Worm (Caenorhabditis elegans) whole organism, midembryonic: Measurements from ENCODE around the gene Y17G7B.18.
"Not testable (repeated sequence)": the region's sequence is repeated elsewhere in the genome, so short reads cannot be mapped to it uniquely, and the experiment has no call there.

Experiments
- T22C8.4 ChIP-seq: fragments of 200-800 bp; sonication (Bioruptor generic); IDR thresholded peaks from 2 replicates; pipeline ENCODE4 v1.3.6; 2022; ENCODE audit warnings: missing genetic modification characterization, missing compliant biosample characterization
- cog-1 ChIP-seq: sonication (generic microtip); optimal IDR thresholded peaks from 2 replicates; lab custom pipeline; 2016; ENCODE audit warnings: missing genetic modification characterization, missing compliant biosample characterization
- flt-1 ChIP-seq: fragments of 200-800 bp; sonication (Bioruptor generic); IDR thresholded peaks from 2 replicates; pipeline ENCODE4 v1.3.6; 2022; ENCODE audit warnings: missing genetic modification characterization, missing compliant biosample characterization
- klf-2 ChIP-seq: fragments of 200-800 bp; sonication (Bioruptor generic); conservative IDR thresholded peaks from 2 replicates; pipeline ENCODE4 v1.3.6; 2022; ENCODE audit warnings: missing genetic modification reagents, missing genetic modification characterization, missing compliant biosample characterization
- med-1 ChIP-seq: sonication (generic microtip); optimal IDR thresholded peaks from 2 replicates; lab custom pipeline; 2017; ENCODE audit warnings: missing genetic modification characterization, mild to moderate bottlenecking, missing compliant biosample characterization, antibody characterized with exemption, missing genetic modification reagents; ENCODE audit not compliant: insufficient read depth
- ref-1 ChIP-seq: fragments of 200-800 bp; sonication (Bioruptor generic); conservative IDR thresholded peaks from 2 replicates; pipeline ENCODE4 v1.3.6; 2022; ENCODE audit warnings: missing genetic modification reagents, missing genetic modification characterization, missing compliant biosample characterization
- tab-1 ChIP-seq: fragments of 200-800 bp; sonication (Bioruptor generic); IDR thresholded peaks from 2 replicates; pipeline ENCODE4 v1.3.6; 2022; ENCODE audit warnings: missing genetic modification characterization, missing compliant biosample characterization
- ztf-23 ChIP-seq: fragments of 200-800 bp; sonication (Bioruptor generic); IDR thresholded peaks from 2 replicates; pipeline ENCODE4 v1.3.6; 2022; ENCODE audit warnings: missing genetic modification reagents, missing genetic modification characterization, missing compliant biosample characterization
- ztf-29 ChIP-seq: fragments of 200-800 bp; sonication (Bioruptor generic); IDR thresholded peaks from 2 replicates; pipeline ENCODE4 v1.3.6; 2022; ENCODE audit warnings: missing genetic modification reagents, missing genetic modification characterization, missing compliant biosample characterization

Gene Y17G7B.18

DNA sequence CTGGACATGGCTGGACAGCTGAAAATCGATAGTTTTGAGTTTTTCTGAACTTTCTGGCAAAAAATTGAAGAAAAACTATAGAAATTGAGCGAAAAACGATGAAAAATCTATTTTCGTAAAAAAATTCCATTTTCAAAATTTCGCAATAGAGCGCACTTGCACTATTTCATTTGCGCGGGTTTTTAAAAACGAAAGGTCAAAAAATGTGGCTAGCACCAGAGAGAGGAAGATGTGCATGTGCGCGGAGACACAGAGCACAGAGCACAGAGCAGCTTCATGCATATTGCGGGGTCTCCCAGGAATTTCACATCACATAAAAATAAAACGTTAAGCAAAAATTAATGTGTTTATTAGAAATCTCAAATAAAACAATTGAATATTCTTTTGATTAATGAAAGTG is at the start of gene Y17G7B.18:
Gene Y17G7B.18, minus strand, starts transcription at position 18 of the 400 bp plus-strand sequence.
- TF ChIP-seq ref-1 (GFP tag; lab: Robert Waterston, UW) (no peak), ztf-23 (GFP tag; lab: Robert Waterston, UW) (0 out of 2 replicates have a peak, but pooled peaks have one; percentile 37)

DNA sequence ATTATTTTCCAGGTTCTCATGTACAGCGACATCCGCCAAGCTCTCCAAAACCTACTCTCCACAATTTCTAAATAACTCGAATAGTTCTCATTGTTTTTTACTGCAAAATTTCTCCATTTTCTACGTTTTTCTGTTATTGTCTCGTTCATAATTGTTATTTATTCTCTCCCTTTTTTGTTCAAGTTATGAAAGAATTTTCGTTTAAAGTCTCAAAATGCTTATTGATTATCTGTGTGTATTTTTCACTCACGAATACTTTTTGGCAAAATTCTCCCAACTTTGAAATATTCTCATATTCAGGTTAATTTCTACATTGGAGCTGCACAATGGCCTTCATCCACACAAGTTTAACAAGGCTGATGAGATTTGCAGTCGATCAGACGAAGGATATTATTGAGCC is 46.5 kb upstream of the Y17G7B.18 start, which contains the start of gene Y57A10A.5:
Gene Y57A10A.5, plus strand, starts transcription at position 301 of the 400 bp plus-strand sequence.
- TF ChIP-seq tab-1 (GFP tag; lab: Robert Waterston, UW); cog-1; ztf-23 (GFP tag; lab: Robert Waterston, UW): not testable (repeated sequence)

DNA sequence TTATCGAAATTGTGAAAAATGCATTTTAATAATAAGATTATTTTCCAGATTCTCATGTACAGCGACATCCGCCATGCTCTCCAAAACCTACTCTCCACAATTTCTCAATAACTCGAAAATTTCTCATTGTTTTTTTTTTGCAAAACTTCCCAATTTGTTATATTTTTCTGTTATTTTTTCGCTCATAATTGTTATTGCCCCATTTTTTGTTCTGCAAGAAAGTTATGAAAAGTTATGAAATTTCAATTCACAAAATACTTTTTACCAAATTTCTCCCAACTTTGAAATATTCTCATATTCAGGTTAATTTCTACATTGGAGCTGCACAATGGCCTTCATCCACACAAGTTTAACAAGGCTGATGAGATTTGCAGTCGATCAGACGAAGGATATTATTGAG is 44.0 kb upstream of the Y17G7B.18 start, which contains the start of gene Y57A10A.4:
Gene Y57A10A.4, plus strand, starts transcription at position 301 of the 400 bp plus-strand sequence.
- TF ChIP-seq med-1 (GFP tag; lab: Kevin White, UChicago); ztf-23 (GFP tag; lab: Robert Waterston, UW); klf-2 (GFP tag; lab: Robert Waterston, UW): not testable (repeated sequence)

- no peak for TF ChIP-seq T22C8.4 (GFP tag; lab: Robert Waterston, UW)
- no peak for TF ChIP-seq ztf-23 (GFP tag; lab: Robert Waterston, UW)
Measured at ce11 chrII:12150227-12150626, 42.6 kb upstream of the Y17G7B.18 start.

DNA sequence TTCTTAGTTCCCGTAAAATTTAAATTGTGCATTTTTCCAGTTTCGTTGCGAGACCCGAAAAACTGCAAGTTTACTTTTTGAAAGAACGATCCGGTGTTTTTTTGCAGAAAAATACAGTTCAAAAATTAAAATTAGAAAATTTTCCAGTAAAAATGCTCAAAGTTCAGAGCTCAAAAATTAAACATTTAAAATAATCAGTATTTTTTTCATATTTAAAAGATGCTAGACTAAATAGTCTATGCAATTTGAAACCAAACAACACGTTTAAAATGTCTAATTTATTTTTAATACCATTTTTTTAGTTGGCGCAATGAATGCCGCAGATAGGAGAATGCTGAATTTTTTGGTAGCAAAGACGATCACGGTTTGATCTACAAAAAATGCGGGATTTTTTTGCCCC is 39.7 kb upstream of the Y17G7B.18 start, which contains the start of gene Y57A10A.2:
Gene Y57A10A.2, plus strand, starts transcription at position 301 of the 400 bp plus-strand sequence.
- TF ChIP-seq ref-1 (GFP tag; lab: Robert Waterston, UW): no peak
- no peak for TF ChIP-seq tab-1 (GFP tag; lab: Robert Waterston, UW)
- TF ChIP-seq T22C8.4 (GFP tag; lab: Robert Waterston, UW): no peak
- no peak for TF ChIP-seq med-1 (GFP tag; lab: Kevin White, UChicago)
- no peak for TF ChIP-seq cog-1
- TF ChIP-seq ztf-29: no peak
- TF ChIP-seq ztf-23 (GFP tag; lab: Robert Waterston, UW): no peak
- no peak for TF ChIP-seq klf-2 (GFP tag; lab: Robert Waterston, UW)
- TF ChIP-seq flt-1 (GFP tag; lab: Robert Waterston, UW): no peak

DNA sequence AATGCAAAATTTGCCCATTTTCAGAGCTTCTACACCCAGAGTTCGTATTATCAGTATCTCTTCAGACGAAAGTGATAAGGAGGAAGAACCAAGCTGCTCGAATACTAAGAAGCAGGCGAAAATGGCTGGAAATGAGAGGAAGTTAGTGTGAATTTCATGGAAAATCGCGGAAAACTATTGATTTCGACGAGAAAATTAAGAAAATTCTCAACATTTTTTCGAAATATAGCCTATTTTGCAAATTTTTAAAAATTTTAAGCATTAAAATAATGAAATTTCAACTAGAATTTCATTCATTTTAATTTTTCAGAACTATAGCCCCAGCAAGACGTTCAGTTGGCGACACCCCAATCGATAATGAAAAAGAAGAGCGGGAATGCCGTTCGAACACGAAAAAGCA is 35.9 kb upstream of the Y17G7B.18 start:
- TF ChIP-seq med-1 (GFP tag; lab: Kevin White, UChicago): no peak
- TF ChIP-seq flt-1 (GFP tag; lab: Robert Waterston, UW): no peak
- no peak for TF ChIP-seq T22C8.4 (GFP tag; lab: Robert Waterston, UW)
- no peak for TF ChIP-seq cog-1
- no peak for TF ChIP-seq ref-1 (GFP tag; lab: Robert Waterston, UW)
- TF ChIP-seq tab-1 (GFP tag; lab: Robert Waterston, UW): no peak

DNA sequence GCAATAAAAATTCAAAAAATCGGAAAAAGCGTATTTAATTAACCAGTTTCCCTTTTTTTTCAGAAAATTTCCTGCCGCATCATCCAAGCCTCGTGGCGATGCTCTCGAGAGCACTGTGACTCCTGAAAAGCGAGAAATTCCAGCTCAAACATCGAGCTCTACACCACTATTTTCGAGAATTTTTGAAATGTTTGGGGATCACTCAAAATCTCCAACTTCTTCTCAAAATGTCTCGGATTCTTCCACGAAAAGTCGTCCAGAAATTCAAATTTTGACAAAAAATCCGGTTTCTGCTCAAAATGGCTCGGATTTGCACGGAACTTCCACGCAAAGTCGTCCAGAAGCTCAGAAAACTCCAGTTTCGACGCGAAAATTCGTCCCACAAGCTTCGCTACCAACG is 30.3 kb upstream of the Y17G7B.18 start:
- TF ChIP-seq ztf-29: no peak

DNA sequence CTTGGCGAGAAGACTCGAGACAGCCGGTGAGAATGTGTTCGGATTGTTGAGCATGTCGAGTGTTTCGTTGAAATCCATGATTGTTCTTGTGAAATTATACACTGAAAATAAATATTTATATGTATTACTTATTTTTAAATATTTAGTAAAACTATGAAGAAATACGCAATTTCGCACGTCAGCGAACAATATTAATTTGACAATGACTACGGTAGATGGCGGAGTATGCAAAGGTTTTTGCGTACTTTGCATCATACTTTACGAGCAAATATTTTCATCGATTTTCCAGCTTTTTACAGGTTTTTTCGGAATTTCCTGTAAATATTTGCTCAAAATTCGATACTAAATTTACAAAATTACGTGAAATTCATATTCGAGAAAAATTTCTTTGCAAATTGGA is 23.2 kb upstream of the Y17G7B.18 start, which contains the start of gene set-24:
Gene set-24, minus strand, starts transcription at position 101 of the 400 bp plus-strand sequence.
- TF ChIP-seq med-1 (GFP tag; lab: Kevin White, UChicago) (no peak), tab-1 (GFP tag; lab: Robert Waterston, UW) (no peak), T22C8.4 (GFP tag; lab: Robert Waterston, UW) (no peak), ztf-23 (GFP tag; lab: Robert Waterston, UW) (no peak), klf-2 (GFP tag; lab: Robert Waterston, UW) (no peak), ref-1 (GFP tag; lab: Robert Waterston, UW) (no peak), cog-1 (no peak), flt-1 (GFP tag; lab: Robert Waterston, UW) (no peak), ztf-29 (no peak)

- TF ChIP-seq klf-2 (GFP tag; lab: Robert Waterston, UW): no peak
- TF ChIP-seq ztf-23 (GFP tag; lab: Robert Waterston, UW): no peak
- no peak for TF ChIP-seq cog-1
- no peak for TF ChIP-seq ztf-29
- no peak for TF ChIP-seq T22C8.4 (GFP tag; lab: Robert Waterston, UW)
- no peak for TF ChIP-seq med-1 (GFP tag; lab: Kevin White, UChicago)
- TF ChIP-seq tab-1 (GFP tag; lab: Robert Waterston, UW): no peak
Measured at ce11 chrII:12130393-12130792, 22.7 kb upstream of the Y17G7B.18 start.

DNA sequence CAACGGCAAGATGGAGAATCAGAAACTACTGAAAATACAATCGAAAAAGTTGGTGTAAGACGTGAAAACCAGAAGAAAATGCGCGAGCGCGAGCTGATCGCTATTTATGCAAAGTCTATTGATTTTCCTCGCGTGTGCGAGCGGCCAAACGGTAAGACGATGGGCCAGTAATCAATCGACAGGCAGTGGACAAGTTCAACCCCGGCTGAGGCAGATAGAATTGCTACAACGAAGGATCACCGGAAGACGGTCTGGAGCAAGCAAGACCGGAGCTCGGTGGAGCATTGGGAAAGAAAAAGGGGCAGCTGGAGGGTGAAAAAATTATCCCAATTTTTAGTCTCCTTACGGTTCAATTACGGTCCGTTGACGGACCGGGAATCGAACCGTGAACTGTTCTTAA is 15.0 kb upstream of the Y17G7B.18 start:
- peak; percentile 56 for TF ChIP-seq T22C8.4 (GFP tag; lab: Robert Waterston, UW)
- peak; percentile 49 for TF ChIP-seq ref-1 (GFP tag; lab: Robert Waterston, UW)
- TF ChIP-seq flt-1 (GFP tag; lab: Robert Waterston, UW): peak; percentile 82
- peak; percentile 67; the same call in 1 of the 2 replicates for TF ChIP-seq ztf-23 (GFP tag; lab: Robert Waterston, UW)
- peak; percentile 68; the same call in 1 of the 2 replicates for TF ChIP-seq tab-1 (GFP tag; lab: Robert Waterston, UW)

- TF ChIP-seq tab-1 (GFP tag; lab: Robert Waterston, UW): no peak
- TF ChIP-seq ztf-29: no peak
- no peak for TF ChIP-seq klf-2 (GFP tag; lab: Robert Waterston, UW)
- TF ChIP-seq ztf-23 (GFP tag; lab: Robert Waterston, UW): no peak
- no peak for TF ChIP-seq cog-1
- TF ChIP-seq T22C8.4 (GFP tag; lab: Robert Waterston, UW): no peak
- TF ChIP-seq flt-1 (GFP tag; lab: Robert Waterston, UW): no peak
- no peak for TF ChIP-seq ref-1 (GFP tag; lab: Robert Waterston, UW)
- no peak for TF ChIP-seq med-1 (GFP tag; lab: Kevin White, UChicago)
Measured at ce11 chrII:12110997-12111396, 3.3 kb upstream of the Y17G7B.18 start.
